Worm (Caenorhabditis elegans) whole organism, midembryonic: ENCODE data around the gene pgp-8.

Experiments used
- flt-1 ChIP-seq: fragments of 200-800 bp; sonication (Bioruptor generic); IDR thresholded peaks from 2 replicates; pipeline ENCODE4 v1.3.6; 2022; ENCODE audit warnings: missing genetic modification characterization, missing compliant biosample characterization
- ztf-29 ChIP-seq: fragments of 200-800 bp; sonication (Bioruptor generic); IDR thresholded peaks from 2 replicates; pipeline ENCODE4 v1.3.6; 2022; ENCODE audit warnings: missing genetic modification reagents, missing genetic modification characterization, missing compliant biosample characterization

DNA sequence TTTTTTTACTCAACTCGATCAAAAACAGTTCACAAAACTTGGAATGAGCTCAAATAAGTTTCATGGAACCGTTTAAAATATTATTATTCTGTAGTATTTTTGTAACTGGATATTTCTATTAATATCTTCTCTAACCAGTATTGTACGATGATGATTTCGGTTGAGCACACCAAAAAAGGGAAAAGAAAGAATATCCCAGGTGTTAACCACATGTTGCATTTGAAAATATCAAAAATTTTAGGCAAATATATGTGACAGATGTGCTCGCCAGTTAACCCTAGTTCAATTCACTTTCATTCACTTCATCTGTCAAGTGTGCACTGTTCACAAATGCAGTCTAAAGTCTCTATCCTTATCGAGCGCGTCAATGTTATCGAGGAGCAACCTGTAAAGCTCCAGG, 26.7 kb upstream of the pgp-8 start, which contains the start of gene F47B10.4:
- TF ChIP-seq ztf-29, result no peak
- TF ChIP-seq flt-1, result no peak
